Worm (Caenorhabditis elegans) whole organism, late embryonic: ENCODE results near the gene T06A10.106.
A peak's percentile ranks its signal among the peaks of the same experiment; 100 is the strongest.

ENCODE experiments used
- C38D4.7 ChIP-seq: fragments of 200-800 bp; sonication (Bioruptor generic); optimal IDR thresholded peaks from 2 replicates; lab custom pipeline; 2018; ENCODE audit warnings: mild to moderate bottlenecking, missing genetic modification characterization, moderate library complexity, missing compliant biosample characterization
- K02D7.2 ChIP-seq: sonication (generic microtip); optimal IDR thresholded peaks from 2 replicates; lab custom pipeline; 2017; ENCODE audit warnings: mild to moderate bottlenecking, missing genetic modification characterization, missing compliant biosample characterization
- K09A11.1 ChIP-seq: sonication (generic microtip); optimal IDR thresholded peaks from 2 replicates; lab custom pipeline; 2017; ENCODE audit warnings: antibody characterized with exemption, mild to moderate bottlenecking, missing genetic modification characterization, missing compliant biosample characterization; ENCODE audit not compliant: insufficient read depth
- T23F11.4 ChIP-seq: fragments of 200-800 bp; sonication (Bioruptor generic); optimal IDR thresholded peaks from 2 replicates; lab custom pipeline; 2018; ENCODE audit warnings: mild to moderate bottlenecking, missing genetic modification characterization, missing compliant biosample characterization
- Y22D7AL.16 ChIP-seq: sonication (generic microtip); optimal IDR thresholded peaks from 2 replicates; lab custom pipeline; 2016; ENCODE audit warnings: missing genetic modification characterization, missing compliant biosample characterization
- ceh-30 ChIP-seq: fragments of 150-350 bp; optimal IDR thresholded peaks from 2 replicates; lab custom pipeline; 2014; ENCODE audit warnings: missing biosample characterization, missing genetic modification characterization
- ceh-34 ChIP-seq: sonication (generic microtip); optimal IDR thresholded peaks from 2 replicates; lab custom pipeline; 2016; ENCODE audit warnings: mild to moderate bottlenecking, missing genetic modification characterization, missing compliant biosample characterization
- ceh-45 ChIP-seq: fragments of 200-800 bp; sonication (Bioruptor generic); IDR thresholded peaks from 2 replicates; pipeline ENCODE4 v1.3.6; 2022; ENCODE audit warnings: missing genetic modification reagents, missing genetic modification characterization, missing compliant biosample characterization
- ceh-48 ChIP-seq: sonication (generic microtip); optimal IDR thresholded peaks from 2 replicates; lab custom pipeline; 2016; ENCODE audit warnings: missing genetic modification characterization, inconsistent platforms, missing compliant biosample characterization
- che-1 ChIP-seq: sonication (generic microtip); optimal IDR thresholded peaks from 2 replicates; lab custom pipeline; 2016; ENCODE audit warnings: mild to moderate bottlenecking, missing genetic modification characterization, missing compliant biosample characterization
- dmd-4 ChIP-seq: sonication (generic microtip); optimal IDR thresholded peaks from 2 replicates; lab custom pipeline; 2016; ENCODE audit warnings: borderline replicate concordance, missing genetic modification characterization, missing compliant biosample characterization
- ets-4 ChIP-seq: sonication (generic microtip); optimal IDR thresholded peaks from 2 replicates; lab custom pipeline; 2016; ENCODE audit warnings: missing genetic modification characterization, missing compliant biosample characterization
- eyg-1 ChIP-seq: sonication (generic microtip); optimal IDR thresholded peaks from 2 replicates; lab custom pipeline; 2016; ENCODE audit warnings: missing genotype, missing genetic modification characterization, missing compliant biosample characterization
- fax-1 ChIP-seq: sonication (generic microtip); optimal IDR thresholded peaks from 2 replicates; lab custom pipeline; 2016; ENCODE audit warnings: missing genotype, missing genetic modification characterization, missing compliant biosample characterization
- fkh-10 ChIP-seq: fragments of 150-350 bp; optimal IDR thresholded peaks from 2 replicates; lab custom pipeline; 2014; ENCODE audit warnings: missing biosample characterization, missing genetic modification reagents, missing genetic modification characterization
- gmeb-2 ChIP-seq: sonication (generic microtip); optimal IDR thresholded peaks from 2 replicates; lab custom pipeline; 2016; ENCODE audit warnings: missing genetic modification characterization, inconsistent platforms, missing compliant biosample characterization
- hlh-15 ChIP-seq: sonication (generic microtip); optimal IDR thresholded peaks from 2 replicates; lab custom pipeline; 2016; ENCODE audit warnings: missing genetic modification characterization, missing compliant biosample characterization
- hlh-30 ChIP-seq: sonication (generic microtip); optimal IDR thresholded peaks from 2 replicates; lab custom pipeline; 2017; ENCODE audit warnings: antibody characterized with exemption, missing genetic modification characterization, missing compliant biosample characterization; ENCODE audit not compliant: insufficient read depth
- hlh-6 ChIP-seq: sonication (generic microtip); optimal IDR thresholded peaks from 2 replicates; lab custom pipeline; 2016; ENCODE audit warnings: missing genotype, missing genetic modification characterization, missing compliant biosample characterization
- hlh-8 ChIP-seq: sonication (generic microtip); optimal IDR thresholded peaks from 2 replicates; lab custom pipeline; 2016; ENCODE audit warnings: missing genotype, missing genetic modification characterization, missing compliant biosample characterization
- lim-6 ChIP-seq: sonication (generic microtip); optimal IDR thresholded peaks from 2 replicates; lab custom pipeline; 2016; ENCODE audit warnings: missing genetic modification characterization, missing compliant biosample characterization
- lin-11 ChIP-seq: fragments of 200-800 bp; sonication (Bioruptor generic); optimal IDR thresholded peaks from 2 replicates; lab custom pipeline; 2018; ENCODE audit warnings: mild to moderate bottlenecking, missing genetic modification characterization, missing compliant biosample characterization
- madf-2 ChIP-seq: sonication (generic microtip); optimal IDR thresholded peaks from 2 replicates; lab custom pipeline; 2017; ENCODE audit warnings: missing genetic modification characterization, missing compliant biosample characterization
- mec-3 ChIP-seq: sonication (generic microtip); optimal IDR thresholded peaks from 2 replicates; lab custom pipeline; 2016; ENCODE audit warnings: borderline replicate concordance, missing genetic modification characterization, missing compliant biosample characterization
- nfya-1 ChIP-seq: sonication (generic microtip); optimal IDR thresholded peaks from 2 replicates; lab custom pipeline; 2017; ENCODE audit warnings: missing genetic modification characterization, mild to moderate bottlenecking, missing compliant biosample characterization, antibody characterized with exemption, moderate library complexity
- nhr-11 ChIP-seq: fragments of 150-350 bp; optimal IDR thresholded peaks from 2 replicates; lab custom pipeline; 2014; ENCODE audit warnings: missing biosample characterization, missing genetic modification characterization
- nhr-232 ChIP-seq: sonication (generic microtip); optimal IDR thresholded peaks from 2 replicates; lab custom pipeline; 2016; ENCODE audit warnings: missing genetic modification characterization, missing compliant biosample characterization
- npax-4 ChIP-seq: sonication (generic microtip); optimal IDR thresholded peaks from 2 replicates; lab custom pipeline; 2016; ENCODE audit warnings: missing genetic modification characterization, missing compliant biosample characterization
- odd-2 ChIP-seq: sonication (generic microtip); optimal IDR thresholded peaks from 2 replicates; lab custom pipeline; 2017; ENCODE audit warnings: antibody characterized with exemption, mild to moderate bottlenecking, missing genetic modification characterization, missing compliant biosample characterization
- pag-3 ChIP-seq: sonication (generic microtip); optimal IDR thresholded peaks from 2 replicates; lab custom pipeline; 2016; ENCODE audit warnings: missing compliant biosample characterization, missing genetic modification characterization, borderline replicate concordance
- pha-2 ChIP-seq: sonication (generic microtip); optimal IDR thresholded peaks from 2 replicates; lab custom pipeline; 2017; ENCODE audit warnings: mild to moderate bottlenecking, missing genetic modification characterization, missing compliant biosample characterization
- pqm-1 ChIP-seq: sonication (generic microtip); optimal IDR thresholded peaks from 2 replicates; lab custom pipeline; 2016; ENCODE audit warnings: missing genetic modification characterization, missing compliant biosample characterization
- rnt-1 ChIP-seq: sonication (generic microtip); optimal IDR thresholded peaks from 2 replicates; lab custom pipeline; 2016; ENCODE audit warnings: missing genetic modification characterization, missing compliant biosample characterization
- sdc-2 ChIP-seq: sonication (generic microtip); optimal IDR thresholded peaks from 2 replicates; lab custom pipeline; 2016; ENCODE audit warnings: missing genotype, missing genetic modification characterization, missing compliant biosample characterization
- sox-2 ChIP-seq: fragments of 200-800 bp; sonication (Bioruptor generic); IDR thresholded peaks from 2 replicates; pipeline ENCODE4 v1.3.6; 2022; ENCODE audit warnings: missing genetic modification reagents, missing genetic modification characterization, missing compliant biosample characterization
- syd-9 ChIP-seq: sonication (generic microtip); optimal IDR thresholded peaks from 2 replicates; lab custom pipeline; 2016; ENCODE audit warnings: mild to moderate bottlenecking, missing genetic modification characterization, moderate library complexity, missing compliant biosample characterization
- tbx-2 ChIP-seq: sonication (generic microtip); optimal IDR thresholded peaks from 2 replicates; lab custom pipeline; 2016; ENCODE audit warnings: missing genetic modification characterization, missing compliant biosample characterization
- tbx-7 ChIP-seq: sonication (generic microtip); optimal IDR thresholded peaks from 2 replicates; lab custom pipeline; 2016; ENCODE audit warnings: missing genotype, missing genetic modification characterization, missing compliant biosample characterization
- ttx-3 ChIP-seq: sonication (generic microtip); optimal IDR thresholded peaks from 2 replicates; lab custom pipeline; 2016; ENCODE audit warnings: missing genetic modification reagents, missing genetic modification characterization, missing compliant biosample characterization
- unc-3 ChIP-seq, 2 experiments: fragments of 200-800 bp in 1 of 2; sonication (Bioruptor generic) in 1 of 2; sonication (generic microtip) in 1 of 2; conservative IDR thresholded peaks in 1 of 2; optimal IDR thresholded peaks in 1 of 2; 2 replicates each; pipeline versions ENCODE4 v1.3.6 to Lab custom; 2016 to 2022; ENCODE audit warnings: missing compliant biosample characterization in 2 of 2, missing genetic modification characterization in 2 of 2, missing genetic modification reagents in 1 of 2
- unc-42 ChIP-seq: sonication (generic microtip); optimal IDR thresholded peaks from 2 replicates; lab custom pipeline; 2016; ENCODE audit warnings: missing genotype, missing genetic modification characterization, missing compliant biosample characterization
- unc-55 ChIP-seq: sonication (generic microtip); optimal IDR thresholded peaks from 2 replicates; lab custom pipeline; 2017; ENCODE audit warnings: missing biosample characterization, missing genetic modification reagents, missing genetic modification characterization
- unc-86 ChIP-seq: sonication (generic microtip); optimal IDR thresholded peaks from 2 replicates; lab custom pipeline; 2016; ENCODE audit warnings: missing genetic modification characterization, missing compliant biosample characterization
- zip-5 ChIP-seq: sonication (generic microtip); optimal IDR thresholded peaks from 2 replicates; lab custom pipeline; 2016; ENCODE audit warnings: missing genetic modification characterization, missing compliant biosample characterization

T06A10.106 gene

DNA sequence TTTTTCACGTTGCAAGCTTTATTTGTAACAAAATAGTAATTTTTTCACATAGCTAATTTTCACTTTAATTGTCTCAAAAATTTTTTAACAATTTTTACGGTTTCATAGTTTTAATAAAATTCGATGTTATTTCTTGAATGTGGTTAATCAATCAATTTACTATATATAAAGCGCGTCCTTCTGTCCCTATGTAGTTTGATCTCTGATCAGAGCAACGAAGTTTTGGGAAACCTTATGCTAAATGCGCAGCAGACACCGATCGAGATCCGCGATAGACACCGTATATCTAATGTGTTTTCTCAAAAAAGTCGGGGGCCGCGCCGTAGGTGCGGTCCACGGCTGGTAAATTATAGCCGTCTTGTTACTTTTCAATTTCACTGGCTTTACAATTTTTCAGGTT lies 19.8 kb upstream of the T06A10.106 start:
- no peak for TF ChIP-seq ceh-45 (GFP tag; lab: Robert Waterston, UW)
- no peak for TF ChIP-seq fkh-10 (GFP tag; lab: Kevin White, UChicago)
- no peak for TF ChIP-seq pha-2 (tag; lab: Kevin White, UChicago)
- no peak for TF ChIP-seq ttx-3 (tag; lab: Kevin White, UChicago)
- TF ChIP-seq syd-9 (tag; lab: Kevin White, UChicago), result no peak
- TF ChIP-seq nhr-11 (tag; lab: Kevin White, UChicago), result no peak
- TF ChIP-seq tbx-7, result no peak
- TF ChIP-seq C38D4.7 (GFP tag; lab: Kevin White, UChicago), result no peak
- TF ChIP-seq, all 69 proteins: peak for 0

DNA sequence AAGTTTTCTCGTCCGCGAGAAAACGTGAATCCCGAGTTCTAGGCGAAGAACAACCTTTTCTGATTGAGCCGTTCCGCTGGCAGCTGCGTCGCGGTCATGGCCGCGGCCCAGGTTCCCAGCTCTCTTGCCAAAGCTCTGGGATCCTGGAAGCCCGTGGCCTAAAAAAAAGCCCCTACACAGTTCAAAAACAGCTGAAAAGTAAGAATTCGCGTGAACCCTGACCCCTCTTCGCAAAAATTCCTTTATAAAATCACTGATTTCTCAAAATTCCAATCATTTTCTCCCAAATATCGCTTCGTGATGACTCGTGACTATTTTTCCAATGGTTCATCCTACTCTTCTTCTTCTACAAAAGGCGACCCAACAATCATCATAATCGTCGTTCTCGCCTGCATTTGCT lies 1.6 kb downstream of the T06A10.106 start, which contains the start of gene T06A10.107:
T06A10.107 (plus strand) TSS at position 301 of the 400 bp plus-strand sequence.
- TF ChIP-seq zip-5 (tag; lab: Kevin White, UChicago) (no peak), ceh-34 (tag; lab: Kevin White, UChicago) (no peak), lim-6 (tag; lab: Kevin White, UChicago) (no peak), fax-1 (tag; lab: Kevin White, UChicago) (no peak), Y22D7AL.16 (no peak), odd-2 (tag; lab: Kevin White, UChicago) (no peak), gmeb-2 (tag; lab: Kevin White, UChicago) (no peak), eyg-1 (tag; lab: Kevin White, UChicago) (no peak), che-1 (no peak), sox-2 (GFP tag; lab: Robert Waterston, UW) (no peak), C38D4.7 (GFP tag; lab: Kevin White, UChicago) (no peak), K09A11.1 (tag; lab: Kevin White, UChicago) (no peak), unc-55 (GFP tag; lab: Kevin White, UChicago) (no peak), nfya-1 (tag; lab: Kevin White, UChicago) (no peak), tbx-7 (no peak), unc-42 (tag; lab: Kevin White, UChicago) (no peak), npax-4 (tag; lab: Kevin White, UChicago) (no peak), ets-4 (tag; lab: Kevin White, UChicago) (no peak)
- TF ChIP-seq, all 69 proteins: peak for 0

DNA sequence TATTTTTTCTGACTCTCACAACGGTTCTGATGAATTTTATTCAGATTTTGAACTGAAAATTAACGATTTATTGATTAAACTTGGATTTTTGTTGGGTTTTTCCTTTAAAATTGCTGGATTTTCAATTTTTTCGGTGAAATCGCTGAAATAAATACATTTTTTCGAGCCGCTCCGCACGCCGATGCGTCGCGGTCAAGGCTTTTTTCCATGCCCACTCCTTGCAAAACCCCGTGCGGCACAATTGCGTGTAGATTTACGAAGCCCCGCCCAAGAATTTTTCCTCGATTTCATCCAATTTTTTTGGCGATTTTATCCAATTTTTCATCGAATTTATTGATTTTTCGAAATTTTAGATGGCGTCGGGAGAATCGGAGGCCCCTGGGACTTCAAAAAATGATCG lies 3.3 kb downstream of the T06A10.106 start, which contains the start of gene gtsf-1:
gtsf-1 (plus strand) TSS at position 354 of the 400 bp plus-strand sequence.
- TF ChIP-seq pha-2 (tag; lab: Kevin White, UChicago) (peak; percentile 25), K09A11.1 (tag; lab: Kevin White, UChicago) (peak; percentile 74), mec-3 (tag; lab: Kevin White, UChicago) (no peak), unc-3 (GFP tag; conservative IDR thresholded peaks at IDR 0.05; lab: Robert Waterston, UW) (no peak), unc-3 (tag; optimal IDR thresholded peaks at IDR 0.05; lab: Kevin White, UChicago) (peak; percentile 73), npax-4 (tag; lab: Kevin White, UChicago) (no peak), T23F11.4 (GFP tag; lab: Kevin White, UChicago) (no peak), nhr-11 (tag; lab: Kevin White, UChicago) (no peak), unc-55 (GFP tag; lab: Kevin White, UChicago) (no peak), hlh-15 (tag; lab: Kevin White, UChicago) (no peak), tbx-7 (no peak), pqm-1 (tag; lab: Kevin White, UChicago) (no peak), madf-2 (tag; lab: Kevin White, UChicago) (peak; percentile 54), Y22D7AL.16 (no peak), ceh-48 (tag; lab: Kevin White, UChicago) (peak; percentile 45), hlh-6 (tag; lab: Kevin White, UChicago) (no peak), gmeb-2 (tag; lab: Kevin White, UChicago) (peak; percentile 44), eyg-1 (tag; lab: Kevin White, UChicago) (no peak), che-1 (peak; percentile 26), hlh-8 (tag; lab: Kevin White, UChicago) (no peak), unc-86 (tag; lab: Kevin White, UChicago) (peak; percentile 54), K02D7.2 (no peak), pag-3 (tag; lab: Kevin White, UChicago) (no peak), ceh-30 (tag; lab: Kevin White, UChicago) (no peak), rnt-1 (tag; lab: Kevin White, UChicago) (peak; percentile 50), lin-11 (tag; lab: Kevin White, UChicago) (peak; percentile 47), zip-5 (tag; lab: Kevin White, UChicago) (peak; percentile 46), ttx-3 (tag; lab: Kevin White, UChicago) (peak; percentile 63), dmd-4 (no peak), tbx-2 (tag; lab: Kevin White, UChicago) (peak; percentile 79), ets-4 (tag; lab: Kevin White, UChicago) (peak; percentile 7), hlh-30 (tag; lab: Kevin White, UChicago) (peak; percentile 13), ceh-34 (tag; lab: Kevin White, UChicago) (peak; percentile 47), odd-2 (tag; lab: Kevin White, UChicago) (no peak), syd-9 (tag; lab: Kevin White, UChicago) (no peak), unc-42 (tag; lab: Kevin White, UChicago) (peak; percentile 47), nhr-232 (tag; lab: Kevin White, UChicago) (no peak), sdc-2 (tag; lab: Kevin White, UChicago) (no peak)
